Fruit fly (Drosophila melanogaster) whole organism, pupa: ENCODE results near the gene CG33263.

Experiments used
- CG13204 ChIP-seq: fragments of 200-800 bp; sonication (Bioruptor generic); optimal IDR thresholded peaks from 2 replicates; lab custom pipeline; 2018; ENCODE audit warnings: missing biosample characterization, mild to moderate bottlenecking, missing genetic modification characterization, moderate library complexity
- CG14655 ChIP-seq: fragments of 200-800 bp; sonication (Bioruptor generic); optimal IDR thresholded peaks from 3 replicates; lab custom pipeline; 2017; ENCODE audit warnings: mild to moderate bottlenecking, missing biosample characterization, missing genetic modification reagents, missing genetic modification characterization
- CG15710 ChIP-seq: fragments of 200-800 bp; sonication (Bioruptor generic); optimal IDR thresholded peaks from 2 replicates; lab custom pipeline; 2018; ENCODE audit warnings: missing biosample characterization, mild to moderate bottlenecking, missing genetic modification characterization, moderate library complexity
- CG32121 ChIP-seq: fragments of 200-800 bp; sonication (Bioruptor generic); IDR thresholded peaks from 2 replicates; pipeline ENCODE4 v1.3.6; 2022; ENCODE audit warnings: missing biosample characterization, missing genetic modification characterization
- CG34367 ChIP-seq: fragments of 200-800 bp; sonication (Bioruptor generic); optimal IDR thresholded peaks from 2 replicates; lab custom pipeline; 2018; ENCODE audit warnings: missing biosample characterization, mild to moderate bottlenecking, missing genetic modification characterization
- CG8159 ChIP-seq: fragments of 200-800 bp; sonication (Bioruptor generic); optimal IDR thresholded peaks from 3 replicates; lab custom pipeline; 2018; ENCODE audit warnings: missing biosample characterization, mild to moderate bottlenecking, missing genetic modification characterization, moderate library complexity
- CG8301 ChIP-seq: fragments of 200-800 bp; sonication (Bioruptor generic); optimal IDR thresholded peaks from 2 replicates; lab custom pipeline; 2018; ENCODE audit warnings: missing biosample characterization, mild to moderate bottlenecking, missing genetic modification characterization
- CG9948 ChIP-seq: fragments of 200-800 bp; sonication (Bioruptor generic); optimal IDR thresholded peaks from 2 replicates; lab custom pipeline; 2018; ENCODE audit warnings: missing biosample characterization, mild to moderate bottlenecking, missing genetic modification characterization, moderate library complexity
- D1 ChIP-seq: fragments of 200-800 bp; sonication (Bioruptor generic); optimal IDR thresholded peaks from 2 replicates; lab custom pipeline; 2018; ENCODE audit warnings: missing biosample characterization, mild to moderate bottlenecking, missing genetic modification characterization, moderate library complexity
- EcR ChIP-seq: fragments of 200-800 bp; sonication (Bioruptor generic); optimal IDR thresholded peaks from 3 replicates; lab custom pipeline; 2019; ENCODE audit warnings: missing biosample characterization, missing genetic modification characterization, mild to moderate bottlenecking, moderate library complexity, missing genetic modification reagents
- Snoo ChIP-seq: fragments of 200-800 bp; sonication (Bioruptor generic); optimal IDR thresholded peaks from 3 replicates; lab custom pipeline; 2017; ENCODE audit warnings: missing biosample characterization, mild to moderate bottlenecking, missing genetic modification characterization, inconsistent platforms
- rn ChIP-seq: fragments of 200-800 bp; sonication (Bioruptor generic); IDR thresholded peaks from 2 replicates; pipeline ENCODE4 v1.3.6; 2022; ENCODE audit warnings: missing biosample characterization, missing genetic modification characterization

- TF ChIP-seq CG8159 (no peak), CG8301 (tag; lab: Kevin White, UChicago) (no peak), rn (GFP tag; lab: Robert Waterston, UW) (no peak), CG15710 (no peak), CG32121 (GFP tag; lab: Robert Waterston, UW) (no peak), D1 (tag; lab: Kevin White, UChicago) (no peak), CG9948 (no peak), CG13204 (GFP tag; lab: Kevin White, UChicago) (no peak), CG14655 (GFP tag; lab: Kevin White, UChicago) (no peak), Snoo (no peak), CG34367 (tag; lab: Kevin White, UChicago) (no peak), EcR (GFP tag; lab: Kevin White, UChicago) (no peak)
Observed at dm6 chr3L:13457133-13457532, 33.2 kb upstream of the CG33263 start, which contains the start of gene CG10116.
